Worm (Caenorhabditis elegans): ENCODE measurements around the gene ZK1307.9.

The ZK1307.9 gene

ce11 chrII:9603419-9603818 lies 45.9 kb upstream of the ZK1307.9 start:
- TF ChIP-seq lsy-2 (tag; optimal IDR thresholded peaks at IDR 0.05), result peak; percentile 74 to 93
- no peak for TF ChIP-seq vab-7 (GFP tag; IDR thresholded peaks at IDR 0.05)
- TF ChIP-seq madf-5 (GFP tag; IDR thresholded peaks at IDR 0.05), result no peak
- TF ChIP-seq lin-13 (GFP tag; optimal IDR thresholded peaks at IDR 0.05), result peak; percentile 78
- TF ChIP-seq snpc-4 (tag; optimal IDR thresholded peaks at IDR 0.05), result no peak
- TF ChIP-seq ama-1 (optimal IDR thresholded peaks at IDR 0.05), result peak; percentile 61
- no peak for TF ChIP-seq R02D3.7 (tag; optimal IDR thresholded peaks at IDR 0.05)
- peak; percentile 99 for TF ChIP-seq nhr-28 (tag; optimal IDR thresholded peaks at IDR 0.05)
- peak; percentile 30 for TF ChIP-seq fkh-10 (GFP tag; optimal IDR thresholded peaks at IDR 0.05)
- TF ChIP-seq hlh-30 (tag; optimal IDR thresholded peaks at IDR 0.05; ENCODE audit: insufficient read depth), result peak; percentile 99
- no peak for TF ChIP-seq tag-97 (GFP tag; IDR thresholded peaks at IDR 0.05)
- no peak for TF ChIP-seq ceh-82 (tag; optimal IDR thresholded peaks at IDR 0.05)
- no peak for TF ChIP-seq nhr-41 (GFP tag; IDR thresholded peaks at IDR 0.05)
- TF ChIP-seq nhr-11 (tag; optimal IDR thresholded peaks at IDR 0.05), result peak; percentile 100
- peak; percentile 98 for TF ChIP-seq aha-1 (tag)
- peak; percentile 38 for TF ChIP-seq zfp-2 (tag; optimal IDR thresholded peaks at IDR 0.05)
- TF ChIP-seq aly-2 (tag; optimal IDR thresholded peaks at IDR 0.05), result no peak
- no peak for TF ChIP-seq unc-39 (tag; optimal IDR thresholded peaks at IDR 0.05)
- no peak for TF ChIP-seq lir-3 (tag; optimal IDR thresholded peaks at IDR 0.05)
- TF ChIP-seq daf-12 (tag; optimal IDR thresholded peaks at IDR 0.05), result no peak
- no peak; the same call in 1 of the 2 replicates for TF ChIP-seq lin-38 (GFP tag; IDR thresholded peaks at IDR 0.05)
- TF ChIP-seq zip-2 (tag; optimal IDR thresholded peaks at IDR 0.05), result peak; percentile 37
- peak; percentile 99 for TF ChIP-seq dve-1 (tag; optimal IDR thresholded peaks at IDR 0.05; ENCODE audit: insufficient read depth)
- peak; percentile 53 for TF ChIP-seq duxl-1 (tag; optimal IDR thresholded peaks at IDR 0.05; ENCODE audit: poor library complexity)
- TF ChIP-seq mdt-29 (GFP tag; IDR thresholded peaks at IDR 0.05), result peak; percentile 61; the same call in 1 of the 2 replicates
- no peak for TF ChIP-seq Y105C5A.15 (GFP tag; IDR thresholded peaks at IDR 0.05)
- 0 out of 2 replicates have a peak, but pooled peaks have one; percentile 50 for TF ChIP-seq zfp-3 (GFP tag; conservative IDR thresholded peaks at IDR 0.05)
- TF ChIP-seq T26A8.4 (GFP tag; IDR thresholded peaks at IDR 0.05), result peak; percentile 76
- peak; percentile 98 for TF ChIP-seq nhr-6 (tag; optimal IDR thresholded peaks at IDR 0.05)
- peak; percentile 79 for TF ChIP-seq cey-2 (tag; optimal IDR thresholded peaks at IDR 0.05; ENCODE audit: borderline replicate concordance, insufficient read depth)
- TF ChIP-seq attf-4 (tag; optimal IDR thresholded peaks at IDR 0.05), result no peak
- TF ChIP-seq F10B5.3 (tag; optimal IDR thresholded peaks at IDR 0.05), result no peak
- peak; percentile 78 for TF ChIP-seq mes-2 (tag; optimal IDR thresholded peaks at IDR 0.05; ENCODE audit: poor library complexity, severe bottlenecking)
- no peak for TF ChIP-seq unc-130 (GFP tag; optimal IDR thresholded peaks at IDR 0.05)
- TF ChIP-seq madf-9 (GFP tag; conservative IDR thresholded peaks at IDR 0.05), result no peak
- TF ChIP-seq zag-1 (tag; optimal IDR thresholded peaks at IDR 0.05), result no peak
- no peak for TF ChIP-seq ceh-28 (tag; optimal IDR thresholded peaks at IDR 0.05)
- TF ChIP-seq egl-27 (tag; optimal IDR thresholded peaks at IDR 0.05), result no peak
- TF ChIP-seq D1046.2 (GFP tag; IDR thresholded peaks at IDR 0.05), result no peak
- peak; percentile 85 for TF ChIP-seq ceh-20 (GFP tag; IDR thresholded peaks at IDR 0.05)
- peak; percentile 62 for TF ChIP-seq nhr-25 (tag; optimal IDR thresholded peaks at IDR 0.05; ENCODE audit: borderline replicate concordance, insufficient read depth)
- TF ChIP-seq set-16 (GFP tag; IDR thresholded peaks at IDR 0.05), result no peak
- TF ChIP-seq nhr-102 (tag; optimal IDR thresholded peaks at IDR 0.05), result peak; percentile 89
- peak; percentile 43 for TF ChIP-seq ztf-7 (tag; optimal IDR thresholded peaks at IDR 0.05)
- no peak for TF ChIP-seq egl-43 (GFP tag; IDR thresholded peaks at IDR 0.05)
- TF ChIP-seq saeg-2 (GFP tag; IDR thresholded peaks at IDR 0.05), result peak; percentile 74; the same call in 1 of the 2 replicates
- peak; percentile 85 for TF ChIP-seq T20F7.1 (GFP tag; optimal IDR thresholded peaks at IDR 0.05)
- TF ChIP-seq Y75B8A.6 (GFP tag; IDR thresholded peaks at IDR 0.05), result 0 out of 2 replicates have a peak, but pooled peaks have one; percentile 16
- peak; percentile 88 for TF ChIP-seq hmg-1.1 (GFP tag; IDR thresholded peaks at IDR 0.05)
- TF ChIP-seq F37D6.2 (tag; optimal IDR thresholded peaks at IDR 0.05), result peak; percentile 42
- no peak for TF ChIP-seq F49E8.2 (tag; optimal IDR thresholded peaks at IDR 0.05; ENCODE audit: borderline replicate concordance)
